Worm (Caenorhabditis elegans): Measurements from ENCODE around the gene Y43F8B.2.

The Y43F8B.2 gene

ce11 chrV:19518468-19519168 is 14.3 kb downstream of the Y43F8B.2 start:
- no peak for TF ChIP-seq ham-2 (GFP tag; optimal IDR thresholded peaks at IDR 0.05)

- TF ChIP-seq drap-1 (GFP tag; optimal IDR thresholded peaks at IDR 0.05) (peak; percentile 29), cnd-1 (tag; optimal IDR thresholded peaks at IDR 0.05) (no peak), lsy-2 (tag; optimal IDR thresholded peaks at IDR 0.05) (no peak)
Measured at ce11 chrV:19513552-19513951, 19.4 kb downstream of the Y43F8B.2 start, which contains the start of gene phy-4. Gene phy-4, minus strand, starts transcription at chrV:19513652.

ce11 chrV:19512260-19512947 is 20.5 kb downstream of the Y43F8B.2 start, which contains the start of gene Y43F8B.19:
Gene Y43F8B.19, minus strand, starts transcription at chrV:19512310.
- TF ChIP-seq ces-1 (GFP tag; optimal IDR thresholded peaks at IDR 0.05) (no peak), ceh-83 (GFP tag; optimal IDR thresholded peaks at IDR 0.05) (no peak), snpc-4 (tag; optimal IDR thresholded peaks at IDR 0.05) (no peak), lin-13 (tag; optimal IDR thresholded peaks at IDR 0.05) (no peak), nhr-237 (tag; optimal IDR thresholded peaks at IDR 0.05) (no peak), ham-2 (GFP tag; optimal IDR thresholded peaks at IDR 0.05) (peak; percentile 8), elt-1 (tag; optimal IDR thresholded peaks at IDR 0.05; ENCODE audit: borderline replicate concordance, insufficient read depth) (no peak), sptf-1 (tag; optimal IDR thresholded peaks at IDR 0.05) (no peak)

ce11 chrV:19510925-19511324 is 22.0 kb downstream of the Y43F8B.2 start:
- TF ChIP-seq blmp-1 (tag; optimal IDR thresholded peaks at IDR 0.05), result no peak
- no peak for TF ChIP-seq ceh-83 (GFP tag; optimal IDR thresholded peaks at IDR 0.05)
- TF ChIP-seq mab-5 (tag; optimal IDR thresholded peaks at IDR 0.05), result no peak
- no peak for TF ChIP-seq cnd-1 (tag; optimal IDR thresholded peaks at IDR 0.05)
- no peak for TF ChIP-seq nhr-28 (tag; optimal IDR thresholded peaks at IDR 0.05)
- no peak for TF ChIP-seq ceh-39 (tag; optimal IDR thresholded peaks at IDR 0.05)
- no peak for TF ChIP-seq lin-32 (GFP tag; optimal IDR thresholded peaks at IDR 0.05)
- no peak for TF ChIP-seq nhr-76 (tag; optimal IDR thresholded peaks at IDR 0.05)
- TF ChIP-seq nhr-12 (tag; optimal IDR thresholded peaks at IDR 0.05), result no peak
- no peak for TF ChIP-seq zip-8 (tag; optimal IDR thresholded peaks at IDR 0.05)
- no peak for TF ChIP-seq unc-39 (tag; optimal IDR thresholded peaks at IDR 0.05)
- TF ChIP-seq ztf-11 (tag; optimal IDR thresholded peaks at IDR 0.05), result no peak
- TF ChIP-seq unc-120 (tag; optimal IDR thresholded peaks at IDR 0.05; ENCODE audit: poor library complexity, severe bottlenecking), result no peak
- TF ChIP-seq bed-3 (GFP tag; optimal IDR thresholded peaks at IDR 0.05), result no peak
- TF ChIP-seq drap-1 (GFP tag; optimal IDR thresholded peaks at IDR 0.05), result no peak
- TF ChIP-seq elt-3 (tag; optimal IDR thresholded peaks at IDR 0.05), result no peak
- TF ChIP-seq hlh-1 (tag; optimal IDR thresholded peaks at IDR 0.05), result no peak
- no peak for TF ChIP-seq M03D4.4 (tag; optimal IDR thresholded peaks at IDR 0.05)
- no peak for TF ChIP-seq pha-4 (tag; optimal IDR thresholded peaks at IDR 0.05)
- no peak for TF ChIP-seq nhr-2 (tag; optimal IDR thresholded peaks at IDR 0.05)

- TF ChIP-seq mep-1 (tag; optimal IDR thresholded peaks at IDR 0.05), result no peak
- no peak for TF ChIP-seq ztf-11 (tag; optimal IDR thresholded peaks at IDR 0.05)
Measured at ce11 chrV:19510352-19510751, 22.6 kb downstream of the Y43F8B.2 start.

ce11 chrV:19509061-19509460 is 23.8 kb downstream of the Y43F8B.2 start:
- TF ChIP-seq ceh-43 (GFP tag; optimal IDR thresholded peaks at IDR 0.05) (no peak), bed-3 (GFP tag; optimal IDR thresholded peaks at IDR 0.05) (no peak), unc-120 (tag; optimal IDR thresholded peaks at IDR 0.05; ENCODE audit: poor library complexity, severe bottlenecking) (no peak), nhr-12 (tag; optimal IDR thresholded peaks at IDR 0.05) (no peak), cnd-1 (tag; optimal IDR thresholded peaks at IDR 0.05) (no peak), ztf-11 (tag; optimal IDR thresholded peaks at IDR 0.05) (no peak), nhr-237 (tag; optimal IDR thresholded peaks at IDR 0.05) (no peak), elt-1 (tag; optimal IDR thresholded peaks at IDR 0.05; ENCODE audit: borderline replicate concordance, insufficient read depth) (no peak)

Measured in whole organism, mixed stage, embryonic.